Fruit fly (Drosophila melanogaster) S2 (cell line): ENCODE data around the gene AkhR.

Source experiments
- CG8478 ChIP-seq: fragments of >200 bp; optimal IDR thresholded peaks from 2 replicates; lab custom pipeline; 2018
- CTCF ChIP-seq, 2 experiments: fragments of >200 bp; optimal IDR thresholded peaks; 2 replicates each; lab custom pipeline; 2018

- TF ChIP-seq CG8478 (lab: Kevin White, UChicago) (no peak), CTCF (optimal IDR thresholded peaks at IDR 0.05; lab: Kevin White, UChicago) (no peak)
These were observed 14.4 kb downstream of the AkhR start for dm6 chr2L:6701409-6702199.
